Worm (Caenorhabditis elegans) whole organism, L3 larva: ENCODE measurements around the gene ZC477.7.

ENCODE experiments used
- ceh-82 ChIP-seq: fragments of 150-350 bp; optimal IDR thresholded peaks from 2 replicates; lab custom pipeline; 2014; ENCODE audit warnings: missing biosample characterization, missing genetic modification characterization
- fos-1 ChIP-seq: fragments of 150-350 bp; optimal IDR thresholded peaks from 2 replicates; lab custom pipeline; 2014; ENCODE audit warnings: missing biosample characterization, missing genetic modification characterization
- mdl-1 ChIP-seq: fragments of 150-350 bp; optimal IDR thresholded peaks from 2 replicates; lab custom pipeline; 2014; ENCODE audit warnings: missing biosample characterization, missing genetic modification characterization
- nhr-25 ChIP-seq: sonication (generic microtip); optimal IDR thresholded peaks from 2 replicates; lab custom pipeline; 2017; ENCODE audit warnings: missing biosample characterization, missing genetic modification characterization
- nhr-76 ChIP-seq: fragments of 150-350 bp; sonication (generic microtip); optimal IDR thresholded peaks from 5 replicates; lab custom pipeline; 2014; ENCODE audit warnings: missing biosample characterization, missing genetic modification characterization
- pha-4 ChIP-seq: fragments of 150-350 bp; optimal IDR thresholded peaks from 2 replicates; lab custom pipeline; 2014; ENCODE audit warnings: missing biosample characterization, missing genetic modification reagents, missing genetic modification characterization
- pqm-1 ChIP-seq: fragments of 150-350 bp; optimal IDR thresholded peaks from 2 replicates; lab custom pipeline; 2017; ENCODE audit warnings: missing biosample characterization, missing genetic modification characterization, inconsistent platforms
- snpc-4 ChIP-seq: fragments of 150-350 bp; optimal IDR thresholded peaks from 2 replicates; lab custom pipeline; 2014; ENCODE audit warnings: missing biosample characterization, missing genetic modification characterization
- tbx-2 ChIP-seq: sonication (generic microtip); optimal IDR thresholded peaks from 2 replicates; lab custom pipeline; 2016; ENCODE audit warnings: mild to moderate bottlenecking, missing genetic modification characterization, missing compliant biosample characterization
- unc-39 ChIP-seq: sonication (generic microtip); optimal IDR thresholded peaks from 4 replicates; lab custom pipeline; 2017; ENCODE audit warnings: missing biosample characterization, missing genetic modification characterization

DNA sequence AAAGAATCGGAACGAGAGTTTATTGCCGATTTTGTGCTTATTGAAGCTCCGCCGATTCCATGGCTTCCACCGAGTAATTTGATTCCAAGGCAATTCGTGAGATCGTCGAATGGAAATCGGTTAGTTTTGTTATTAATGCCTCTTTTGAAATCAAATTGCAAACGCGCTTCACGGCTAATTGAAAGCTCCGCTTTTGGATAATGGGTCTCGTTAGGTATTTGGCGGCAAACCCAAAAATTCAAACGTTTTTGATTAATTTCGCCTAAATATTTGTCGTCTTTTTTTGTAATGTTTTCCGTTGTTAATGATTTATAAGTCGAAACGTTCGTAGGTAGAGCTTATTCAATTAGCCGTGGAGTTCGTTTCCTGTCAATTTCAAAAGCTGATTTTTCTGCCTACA is 48.3 kb upstream of the ZC477.7 start:
- no peak for TF ChIP-seq nhr-76
- no peak for TF ChIP-seq pqm-1 (tag; lab: Kevin White, UChicago)
- no peak for TF ChIP-seq ceh-82 (tag; lab: Kevin White, UChicago)
- no peak for TF ChIP-seq pha-4 (tag; lab: Kevin White, UChicago)
- no peak for TF ChIP-seq unc-39
- TF ChIP-seq fos-1 (tag; lab: Kevin White, UChicago), result no peak
- TF ChIP-seq tbx-2 (tag; lab: Kevin White, UChicago), result no peak
- TF ChIP-seq snpc-4 (tag; lab: Kevin White, UChicago), result no peak
- TF ChIP-seq nhr-25, result no peak
- no peak for TF ChIP-seq mdl-1 (tag; lab: Kevin White, UChicago)
